Worm (Caenorhabditis elegans): ENCODE data around the gene igdb-1.
"Not testable (repeated sequence)": the region's sequence is repeated elsewhere in the genome, so short reads cannot be mapped to it uniquely, and the experiment has no call there.

DNA sequence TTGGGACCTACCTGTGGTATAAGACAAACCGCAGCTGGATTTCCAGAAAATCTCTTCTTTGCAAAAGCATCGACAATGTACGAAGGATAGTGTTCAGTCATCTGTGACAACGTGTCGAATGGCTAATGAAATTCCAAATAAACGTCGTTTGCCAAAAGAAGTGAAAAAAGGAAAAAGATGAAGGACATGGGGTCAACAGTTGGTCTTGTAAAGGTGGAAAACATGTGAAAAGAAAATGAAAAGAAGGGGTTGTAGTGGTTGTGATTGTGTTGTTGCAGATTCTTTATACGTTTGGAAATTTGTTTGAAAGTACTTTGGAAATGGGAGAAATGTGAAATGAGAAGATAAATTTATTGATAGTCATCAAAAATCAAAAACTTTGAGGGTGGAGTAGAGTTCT, 5.7 kb downstream of the igdb-1 start, which contains the start of gene T04A11.4:
- TF ChIP-seq alr-1 (tag; optimal IDR thresholded peaks at IDR 0.05); F13H6.1 (tag; optimal IDR thresholded peaks at IDR 0.05); ceh-82 (tag; optimal IDR thresholded peaks at IDR 0.05); nhr-11 (tag; optimal IDR thresholded peaks at IDR 0.05); nhr-77 (tag; optimal IDR thresholded peaks at IDR 0.05); nhr-237 (tag; optimal IDR thresholded peaks at IDR 0.05); lin-39 (tag; optimal IDR thresholded peaks at IDR 0.05); unc-62 (GFP tag; optimal IDR thresholded peaks at IDR 0.05); ztf-4 (tag; optimal IDR thresholded peaks at IDR 0.05); lin-11 (tag; optimal IDR thresholded peaks at IDR 0.05); snpc-4 (tag; optimal IDR thresholded peaks at IDR 0.05); lsy-2 (tag; optimal IDR thresholded peaks at IDR 0.05); nhr-12 (tag; optimal IDR thresholded peaks at IDR 0.05): not testable (repeated sequence)
